Worm (Caenorhabditis elegans) whole organism, L4 larva: ENCODE results near the gene Y50D4C.5.

Experiments
- F49E8.2 ChIP-seq: sonication (generic microtip); optimal IDR thresholded peaks from 2 replicates; lab custom pipeline; 2016; ENCODE audit warnings: missing compliant biosample characterization, mild to moderate bottlenecking, missing genetic modification characterization, borderline replicate concordance
- T20F7.1 ChIP-seq: fragments of 200-800 bp; sonication (Bioruptor generic); optimal IDR thresholded peaks from 2 replicates; lab custom pipeline; 2018; ENCODE audit warnings: mild to moderate bottlenecking, missing genetic modification characterization, missing compliant biosample characterization
- T26A8.4 ChIP-seq: fragments of 200-800 bp; sonication (Bioruptor generic); IDR thresholded peaks from 2 replicates; pipeline ENCODE4 v1.3.6; 2022; ENCODE audit warnings: missing genetic modification characterization, missing compliant biosample characterization
- Y75B8A.6 ChIP-seq: fragments of 200-800 bp; sonication (Bioruptor generic); IDR thresholded peaks from 2 replicates; pipeline ENCODE4 v1.3.6; 2022; ENCODE audit warnings: missing genetic modification reagents, missing genetic modification characterization, missing compliant biosample characterization
- ZK546.5 ChIP-seq, 2 experiments: sonication (generic microtip); optimal IDR thresholded peaks; 2 replicates each; lab custom pipeline; 2017; ENCODE audit warnings: missing biosample characterization in 2 of 2, missing genetic modification characterization in 2 of 2
- aly-2 ChIP-seq: sonication (generic microtip); optimal IDR thresholded peaks from 2 replicates; lab custom pipeline; 2018; ENCODE audit warnings: missing biosample characterization, missing genetic modification characterization
- ceh-28 ChIP-seq: fragments of 150-350 bp; optimal IDR thresholded peaks from 2 replicates; lab custom pipeline; 2014; ENCODE audit warnings: missing biosample characterization, missing genetic modification reagents, missing genetic modification characterization
- ceh-62 ChIP-seq: sonication (generic microtip); optimal IDR thresholded peaks from 2 replicates; lab custom pipeline; 2017; ENCODE audit warnings: missing biosample characterization, missing genetic modification characterization
- ces-1 ChIP-seq: fragments of 150-350 bp; sonication (generic microtip); optimal IDR thresholded peaks from 4 replicates; lab custom pipeline; 2014; ENCODE audit warnings: missing biosample characterization, missing genetic modification reagents, missing genetic modification characterization
- ctbp-1 ChIP-seq: fragments of 200-800 bp; sonication (Bioruptor generic); IDR thresholded peaks from 2 replicates; pipeline ENCODE4 v1.3.6; 2022; ENCODE audit warnings: missing genetic modification reagents, missing genetic modification characterization, missing compliant biosample characterization
- daf-16 ChIP-seq, 3 experiments: sonication (generic microtip); optimal IDR thresholded peaks; 2 replicates each; lab custom pipeline; 2016 to 2017; ENCODE audit warnings: missing genetic modification characterization in 3 of 3, missing genetic modification reagents in 3 of 3, mild to moderate bottlenecking in 2 of 3, missing compliant biosample characterization in 2 of 3, missing biosample characterization in 1 of 3, moderate library complexity in 1 of 3
- dmd-6 ChIP-seq: fragments of 200-800 bp; sonication (Bioruptor generic); IDR thresholded peaks from 2 replicates; pipeline ENCODE4 v1.3.6; 2022; ENCODE audit warnings: missing genetic modification reagents, missing genetic modification characterization, missing compliant biosample characterization
- dpl-1 ChIP-seq: fragments of 150-350 bp; optimal IDR thresholded peaks from 2 replicates; lab custom pipeline; 2014; ENCODE audit warnings: missing biosample characterization, missing genetic modification reagents, missing genetic modification characterization
- duxl-1 ChIP-seq: sonication (generic microtip); optimal IDR thresholded peaks from 2 replicates; lab custom pipeline; 2016; ENCODE audit warnings: mild to moderate bottlenecking, missing genetic modification characterization, moderate library complexity, missing compliant biosample characterization; ENCODE audit not compliant: poor library complexity
- dve-1 ChIP-seq: sonication (generic microtip); optimal IDR thresholded peaks from 2 replicates; lab custom pipeline; 2017; ENCODE audit warnings: antibody characterized with exemption, mild to moderate bottlenecking, missing genetic modification characterization, missing compliant biosample characterization; ENCODE audit not compliant: insufficient read depth
- egl-27 ChIP-seq: sonication (generic microtip); optimal IDR thresholded peaks from 3 replicates; lab custom pipeline; 2017; ENCODE audit warnings: missing biosample characterization, missing genetic modification reagents, missing genetic modification characterization
- fkh-10 ChIP-seq: fragments of 150-350 bp; optimal IDR thresholded peaks from 2 replicates; lab custom pipeline; 2014; ENCODE audit warnings: missing biosample characterization, missing genetic modification reagents, missing genetic modification characterization
- gei-8 ChIP-seq: fragments of 200-800 bp; sonication (Bioruptor generic); optimal IDR thresholded peaks from 2 replicates; lab custom pipeline; 2018; ENCODE audit warnings: mild to moderate bottlenecking, missing genetic modification characterization, missing compliant biosample characterization
- hif-1 ChIP-seq, 2 experiments: sonication (generic microtip); optimal IDR thresholded peaks; 2 replicates each; lab custom pipeline; 2016 to 2017; ENCODE audit warnings: missing compliant biosample characterization in 2 of 2, missing genetic modification characterization in 2 of 2, missing genetic modification reagents in 2 of 2, missing genotype in 2 of 2, mild to moderate bottlenecking in 1 of 2
- hlh-30 ChIP-seq: sonication (generic microtip); optimal IDR thresholded peaks from 2 replicates; lab custom pipeline; 2017; ENCODE audit warnings: antibody characterized with exemption, mild to moderate bottlenecking, missing genetic modification characterization, missing compliant biosample characterization; ENCODE audit not compliant: insufficient read depth
- hmg-1.1 ChIP-seq: fragments of 200-800 bp; sonication (Bioruptor generic); IDR thresholded peaks from 2 replicates; pipeline ENCODE4 v1.3.6; 2022; ENCODE audit warnings: missing genetic modification reagents, missing genetic modification characterization, missing compliant biosample characterization
- jun-1 ChIP-seq: fragments of 150-350 bp; optimal IDR thresholded peaks from 2 replicates; lab custom pipeline; 2014; ENCODE audit warnings: missing biosample characterization, missing genetic modification reagents, missing genetic modification characterization
- lin-38 ChIP-seq: fragments of 200-800 bp; sonication (Bioruptor generic); IDR thresholded peaks from 2 replicates; pipeline ENCODE4 v1.3.6; 2022; ENCODE audit warnings: missing genetic modification reagents, missing genetic modification characterization, missing compliant biosample characterization
- lir-3 ChIP-seq: sonication (generic microtip); optimal IDR thresholded peaks from 2 replicates; lab custom pipeline; 2016; ENCODE audit warnings: mild to moderate bottlenecking, missing genetic modification characterization, missing compliant biosample characterization
- lsy-2 ChIP-seq, 2 experiments: fragments of 150-350 bp in 1 of 2; sonication (generic microtip) in 1 of 2; optimal IDR thresholded peaks; 2 replicates each; lab custom pipeline; 2014 to 2017; ENCODE audit warnings: missing biosample characterization in 2 of 2, missing genetic modification characterization in 2 of 2
- madf-5 ChIP-seq, 2 experiments: fragments of 200-800 bp; sonication (Bioruptor generic); IDR thresholded peaks; 2 replicates each; pipeline ENCODE4 v1.3.6; 2022; ENCODE audit warnings: missing compliant biosample characterization in 2 of 2, missing genetic modification characterization in 2 of 2
- madf-9 ChIP-seq: fragments of 200-800 bp; sonication (Bioruptor generic); conservative IDR thresholded peaks from 2 replicates; pipeline ENCODE4 v1.3.6; 2022; ENCODE audit warnings: missing genetic modification reagents, missing genetic modification characterization, missing compliant biosample characterization
- mdt-29 ChIP-seq: fragments of 200-800 bp; sonication (Bioruptor generic); IDR thresholded peaks from 2 replicates; pipeline ENCODE4 v1.3.6; 2022; ENCODE audit warnings: missing genetic modification reagents, missing genetic modification characterization, missing compliant biosample characterization
- mep-1 ChIP-seq: fragments of 150-350 bp; sonication (generic microtip); optimal IDR thresholded peaks from 3 replicates; lab custom pipeline; 2014; ENCODE audit warnings: missing biosample characterization, missing genetic modification characterization
- mxl-2 ChIP-seq: fragments of 200-800 bp; sonication (Bioruptor generic); conservative IDR thresholded peaks from 2 replicates; pipeline ENCODE4 v1.3.6; 2022; ENCODE audit warnings: missing genetic modification reagents, missing genetic modification characterization, missing compliant biosample characterization
- nhr-10 ChIP-seq: fragments of 150-350 bp; optimal IDR thresholded peaks from 2 replicates; lab custom pipeline; 2014; ENCODE audit warnings: missing biosample characterization, missing genetic modification characterization
- nhr-237 ChIP-seq: sonication (generic microtip); optimal IDR thresholded peaks from 2 replicates; lab custom pipeline; 2017; ENCODE audit warnings: missing biosample characterization, missing genetic modification characterization
- nhr-25 ChIP-seq: sonication (generic microtip); optimal IDR thresholded peaks from 2 replicates; lab custom pipeline; 2017; ENCODE audit warnings: missing genetic modification characterization, mild to moderate bottlenecking, missing compliant biosample characterization, antibody characterized with exemption, moderate library complexity, borderline replicate concordance; ENCODE audit not compliant: insufficient read depth
- nhr-28 ChIP-seq: fragments of 150-350 bp; optimal IDR thresholded peaks from 2 replicates; lab custom pipeline; 2014; ENCODE audit warnings: missing biosample characterization, missing genetic modification characterization
- nhr-6 ChIP-seq: fragments of 150-350 bp; optimal IDR thresholded peaks from 2 replicates; lab custom pipeline; 2014; ENCODE audit warnings: missing biosample characterization, missing genetic modification characterization
- nhr-77 ChIP-seq: fragments of 150-350 bp; optimal IDR thresholded peaks from 2 replicates; lab custom pipeline; 2014; ENCODE audit warnings: missing biosample characterization, missing genetic modification characterization
- pqm-1 ChIP-seq: sonication (generic microtip); optimal IDR thresholded peaks from 2 replicates; lab custom pipeline; 2017; ENCODE audit warnings: missing biosample characterization, missing genetic modification characterization
- saeg-2 ChIP-seq: fragments of 200-800 bp; sonication (Bioruptor generic); IDR thresholded peaks from 2 replicates; pipeline ENCODE4 v1.3.6; 2022; ENCODE audit warnings: missing genetic modification reagents, missing genetic modification characterization, missing compliant biosample characterization
- skn-1 ChIP-seq: fragments of 150-350 bp; optimal IDR thresholded peaks from 2 replicates; lab custom pipeline; 2014; ENCODE audit warnings: missing biosample characterization, missing genetic modification characterization
- snpc-4 ChIP-seq: fragments of 150-350 bp; optimal IDR thresholded peaks from 2 replicates; lab custom pipeline; 2014; ENCODE audit warnings: missing biosample characterization, missing genetic modification characterization
- spr-1 ChIP-seq: sonication (generic microtip); optimal IDR thresholded peaks from 2 replicates; lab custom pipeline; 2016; ENCODE audit warnings: mild to moderate bottlenecking, missing genetic modification characterization, missing compliant biosample characterization
- spr-3 ChIP-seq: fragments of 200-800 bp; sonication (Bioruptor generic); optimal IDR thresholded peaks from 2 replicates; lab custom pipeline; 2018; ENCODE audit warnings: mild to moderate bottlenecking, missing genetic modification characterization, missing compliant biosample characterization
- tag-97 ChIP-seq: fragments of 200-800 bp; sonication (Bioruptor generic); IDR thresholded peaks from 2 replicates; pipeline ENCODE4 v1.3.6; 2022; ENCODE audit warnings: missing genetic modification characterization, missing compliant biosample characterization
- unc-130 ChIP-seq: sonication (generic microtip); optimal IDR thresholded peaks from 2 replicates; lab custom pipeline; 2016; ENCODE audit warnings: missing genetic modification reagents, missing genetic modification characterization, missing compliant biosample characterization
- unc-39 ChIP-seq: sonication (generic microtip); optimal IDR thresholded peaks from 2 replicates; lab custom pipeline; 2017; ENCODE audit warnings: missing biosample characterization, missing genetic modification characterization
- zfp-2 ChIP-seq: sonication (generic microtip); optimal IDR thresholded peaks from 2 replicates; lab custom pipeline; 2016; ENCODE audit warnings: mild to moderate bottlenecking, missing genetic modification characterization, missing compliant biosample characterization
- zip-2 ChIP-seq: fragments of 150-350 bp; optimal IDR thresholded peaks from 2 replicates; lab custom pipeline; 2014; ENCODE audit warnings: missing biosample characterization, missing genetic modification characterization
- ztf-7 ChIP-seq: fragments of 150-350 bp; optimal IDR thresholded peaks from 2 replicates; lab custom pipeline; 2014; ENCODE audit warnings: missing biosample characterization, missing genetic modification characterization

Gene Y50D4C.5

ce11 chrV:966164-966563, 37.4 kb downstream of the Y50D4C.5 start:
- no peak; the same call in 1 of the 2 replicates for TF ChIP-seq ctbp-1 (GFP tag; lab: Robert Waterston, UW)
- TF ChIP-seq ces-1 (GFP tag; lab: Kevin White, UChicago), result peak; percentile 73
- TF ChIP-seq hmg-1.1 (GFP tag; lab: Robert Waterston, UW), result peak; percentile 45; the same call in 1 of the 2 replicates
- no peak for TF ChIP-seq T20F7.1 (GFP tag; lab: Kevin White, UChicago)
- peak; percentile 92 for TF ChIP-seq fkh-10
- peak in 1 of 2 experiments; percentile 12 for TF ChIP-seq lsy-2 (tag; optimal IDR thresholded peaks at IDR 0.05; lab: Kevin White, UChicago)
- TF ChIP-seq, all 104 proteins: peak for 4

DNA sequence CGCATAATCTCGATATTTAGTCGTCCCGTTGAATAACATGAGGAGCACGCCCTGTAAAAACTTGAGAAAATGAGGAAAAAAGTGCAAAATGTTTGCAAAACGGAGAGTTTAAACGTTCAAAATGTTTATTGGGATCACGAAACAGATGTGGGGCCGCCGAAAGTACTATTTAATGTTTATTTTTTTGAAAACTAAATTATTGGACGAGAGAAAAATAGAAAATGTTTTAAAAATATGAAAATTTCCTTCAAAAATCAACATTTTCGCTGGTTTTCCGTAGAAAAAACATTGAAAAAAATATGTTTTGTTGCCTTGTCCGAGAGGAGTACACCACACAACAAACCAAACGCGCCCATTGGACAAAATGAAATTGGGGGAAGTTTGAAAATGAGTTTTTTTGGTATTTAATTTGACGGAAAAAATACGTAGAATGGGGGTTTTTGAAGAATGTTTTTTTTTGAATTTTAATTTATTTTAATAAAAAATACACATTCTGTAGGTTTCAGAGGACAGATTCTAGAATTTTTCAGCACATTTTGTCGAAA, 38.7 kb downstream of the Y50D4C.5 start, which contains the start of gene sqv-6:
sqv-6 (minus strand) TSS at position 51 of the 545 bp plus-strand sequence.
- TF ChIP-seq hif-1 (tag; optimal IDR thresholded peaks at IDR 0.05; lab: Kevin White, UChicago) (no peak), dve-1 (tag; lab: Kevin White, UChicago) (peak; percentile 26), ztf-7 (tag; lab: Kevin White, UChicago) (no peak), T26A8.4 (GFP tag; lab: Robert Waterston, UW) (no peak), gei-8 (no peak), spr-1 (tag; lab: Kevin White, UChicago) (no peak), unc-130 (GFP tag; lab: Kevin White, UChicago) (no peak), unc-39 (tag; lab: Kevin White, UChicago) (no peak), pqm-1 (no peak), ces-1 (GFP tag; lab: Kevin White, UChicago) (no peak), saeg-2 (GFP tag; lab: Robert Waterston, UW) (no peak), ZK546.5 (tag; optimal IDR thresholded peaks at IDR 0.05; lab: Kevin White, UChicago) (no peak), ceh-62 (tag; lab: Kevin White, UChicago) (no peak), duxl-1 (tag; lab: Kevin White, UChicago) (no peak), nhr-6 (tag; lab: Kevin White, UChicago) (no peak), F49E8.2 (no peak), jun-1 (tag; lab: Kevin White, UChicago) (no peak), lir-3 (no peak), nhr-237 (tag; lab: Kevin White, UChicago) (no peak), spr-3 (GFP tag; lab: Kevin White, UChicago) (no peak), mdt-29 (GFP tag; lab: Robert Waterston, UW) (no peak), mep-1 (tag; lab: Kevin White, UChicago) (peak; percentile 45), hlh-30 (peak; percentile 22), egl-27 (tag; lab: Kevin White, UChicago) (no peak), ceh-28 (tag; lab: Kevin White, UChicago) (no peak), skn-1 (no peak), tag-97 (no peak), zfp-2 (tag; lab: Kevin White, UChicago) (no peak), madf-5 (GFP tag; IDR thresholded peaks at IDR 0.05; lab: Robert Waterston, UW) (no peak), snpc-4 (no peak), aly-2 (tag; lab: Kevin White, UChicago) (no peak), mxl-2 (GFP tag; lab: Robert Waterston, UW) (no peak), nhr-25 (tag; lab: Kevin White, UChicago) (no peak), nhr-77 (tag; lab: Kevin White, UChicago) (no peak), zip-2 (tag; lab: Kevin White, UChicago) (no peak), dpl-1 (GFP tag; lab: Kevin White, UChicago) (peak; percentile 82), nhr-10 (tag; lab: Kevin White, UChicago) (no peak), daf-16 (GFP tag; optimal IDR thresholded peaks at IDR 0.05; lab: Kevin White, UChicago) (no peak), daf-16 (tag; optimal IDR thresholded peaks at IDR 0.05; lab: Kevin White, UChicago) (peak; percentile 42), lsy-2 (tag; optimal IDR thresholded peaks at IDR 0.05; lab: Kevin White, UChicago) (peak in 1 of 2 experiments; percentile 51), madf-9 (no peak), Y75B8A.6 (GFP tag; lab: Robert Waterston, UW) (no peak), nhr-28 (tag; lab: Kevin White, UChicago) (peak; percentile 1), lin-38 (peak; percentile 31), dmd-6 (no peak)
